Worm (Caenorhabditis elegans) whole organism, L1 larva: ENCODE measurements around the gene C54D10.9.

ENCODE experiments used
- ceh-8 ChIP-seq: fragments of 200-800 bp; sonication (Bioruptor generic); optimal IDR thresholded peaks from 2 replicates; lab custom pipeline; 2018; ENCODE audit warnings: mild to moderate bottlenecking, missing genetic modification characterization, moderate library complexity, missing compliant biosample characterization
- ceh-82 ChIP-seq, 3 experiments: fragments of 150-350 bp in 1 of 3; sonication (generic microtip) in 2 of 3; optimal IDR thresholded peaks; 2 replicates each; lab custom pipeline; 2014 to 2017; ENCODE audit warnings: missing biosample characterization in 3 of 3, missing genetic modification characterization in 3 of 3
- fkh-10 ChIP-seq: sonication (generic microtip); optimal IDR thresholded peaks from 2 replicates; lab custom pipeline; 2017; ENCODE audit warnings: missing biosample characterization, missing genetic modification reagents, missing genetic modification characterization
- lir-3 ChIP-seq: sonication (generic microtip); optimal IDR thresholded peaks from 2 replicates; lab custom pipeline; 2016; ENCODE audit warnings: mild to moderate bottlenecking, missing genetic modification characterization, moderate library complexity, missing compliant biosample characterization; ENCODE audit not compliant: poor library complexity
- nhr-12 ChIP-seq: sonication (generic microtip); optimal IDR thresholded peaks from 2 replicates; lab custom pipeline; 2017; ENCODE audit warnings: missing biosample characterization, missing genetic modification characterization
- nhr-77 ChIP-seq: fragments of 150-350 bp; optimal IDR thresholded peaks from 2 replicates; lab custom pipeline; 2014; ENCODE audit warnings: missing biosample characterization, missing genetic modification characterization
- tbx-2 ChIP-seq: sonication (generic microtip); optimal IDR thresholded peaks from 2 replicates; lab custom pipeline; 2016; ENCODE audit warnings: missing genetic modification characterization, missing compliant biosample characterization
- zag-1 ChIP-seq: fragments of 150-350 bp; optimal IDR thresholded peaks from 2 replicates; lab custom pipeline; 2014; ENCODE audit warnings: missing biosample characterization, missing genetic modification characterization

DNA sequence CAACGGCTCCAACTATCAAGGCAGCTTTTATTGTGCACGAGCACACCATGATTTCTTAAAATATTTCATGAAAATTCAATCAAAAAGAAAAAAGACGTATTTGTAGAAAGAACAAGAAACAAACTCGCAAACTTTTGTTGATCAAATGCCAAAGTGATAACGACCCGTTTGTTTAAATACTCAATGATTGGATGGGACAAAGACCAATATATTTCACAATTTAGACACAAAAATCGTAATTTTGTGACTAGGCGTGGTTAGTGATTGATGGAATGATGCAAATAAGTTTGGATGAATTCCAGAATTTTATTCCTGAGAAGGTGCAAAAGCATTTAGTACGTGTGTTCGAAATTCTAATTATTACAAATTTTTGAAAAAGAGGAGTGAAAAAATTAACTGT lies 31.3 kb upstream of the C54D10.9 start, which contains the start of gene cdr-2:
- no peak for TF ChIP-seq tbx-2 (tag; lab: Kevin White, UChicago)
- TF ChIP-seq ceh-8 (GFP tag; lab: Kevin White, UChicago) = no peak
- TF ChIP-seq ceh-82 (tag; optimal IDR thresholded peaks at IDR 0.05; lab: Kevin White, UChicago) = no peak
- TF ChIP-seq lir-3 (tag; lab: Kevin White, UChicago) = no peak
- TF ChIP-seq fkh-10 (GFP tag; lab: Kevin White, UChicago) = no peak
- no peak for TF ChIP-seq zag-1 (tag; lab: Kevin White, UChicago)
- TF ChIP-seq nhr-12 = no peak
- no peak for TF ChIP-seq nhr-77
